Worm (Caenorhabditis elegans): ENCODE measurements around the gene atp-2.

The atp-2 gene

DNA sequence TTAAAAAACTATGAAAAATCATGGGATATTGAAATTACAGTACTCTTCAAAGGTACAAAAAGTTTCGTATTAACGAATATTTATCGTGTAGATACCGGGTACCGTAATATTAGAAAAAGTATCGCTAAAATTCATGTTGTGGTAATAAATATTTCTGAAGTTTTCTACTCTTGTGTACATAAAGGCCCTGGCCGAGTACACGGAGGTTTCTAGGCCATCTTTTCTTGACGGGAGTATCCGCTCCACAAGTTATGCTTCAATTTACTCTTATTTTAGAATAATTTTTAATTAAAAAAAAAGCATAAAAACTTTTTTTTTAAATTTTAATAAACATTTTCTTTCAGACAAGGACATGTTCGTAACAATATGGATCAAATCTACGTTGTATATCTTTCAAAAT, 4.9 kb downstream of the atp-2 start:
- TF ChIP-seq pha-4 (tag; optimal IDR thresholded peaks at IDR 0.05), result peak; percentile 68
- no peak for TF ChIP-seq ceh-16 (tag; optimal IDR thresholded peaks at IDR 0.05)
- no peak for TF ChIP-seq mdl-1 (tag; optimal IDR thresholded peaks at IDR 0.05)
- TF ChIP-seq ceh-82 (tag; optimal IDR thresholded peaks at IDR 0.05), result no peak

ce11 chrIII:5234312-5234711, 6.1 kb downstream of the atp-2 start, which contains the start of gene mrps-26:
TSS of gene mrps-26 (plus strand) at chrIII:5234612.
- TF ChIP-seq pqm-1 (tag; optimal IDR thresholded peaks at IDR 0.05) (no peak), ceh-16 (tag; optimal IDR thresholded peaks at IDR 0.05) (no peak), unc-62 (GFP tag; optimal IDR thresholded peaks at IDR 0.05) (no peak), lin-39 (tag; optimal IDR thresholded peaks at IDR 0.05) (no peak), mml-1 (tag; optimal IDR thresholded peaks at IDR 0.05) (no peak)

DNA sequence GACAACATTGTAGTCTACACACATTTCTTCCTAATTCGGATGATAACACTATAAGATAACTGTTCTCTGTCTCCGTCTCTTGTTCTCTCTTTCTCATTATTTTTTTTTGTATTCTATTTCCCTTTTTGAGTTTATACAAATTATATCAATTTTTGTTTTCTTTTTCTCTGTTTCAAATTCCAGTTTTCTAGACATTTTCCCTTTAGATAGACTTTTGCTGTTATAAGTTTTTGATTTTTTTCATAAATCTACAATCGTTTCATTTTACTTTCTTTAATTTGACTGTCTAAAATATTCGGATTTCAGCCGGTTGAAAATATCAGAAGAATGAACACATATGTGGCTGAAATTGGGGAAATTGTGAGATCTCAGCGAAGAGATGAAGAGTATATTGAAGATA, 7.9 kb downstream of the atp-2 start, which contains the start of gene prx-10:
Gene prx-10 (plus strand): TSS at position 301 of the 400 bp plus-strand sequence.
- TF ChIP-seq nhr-77 (tag; optimal IDR thresholded peaks at IDR 0.05), result no peak
- peak; percentile 24 for TF ChIP-seq elt-2 (tag; optimal IDR thresholded peaks at IDR 0.05)
- no peak for TF ChIP-seq lin-39 (tag; optimal IDR thresholded peaks at IDR 0.05)
- no peak for TF ChIP-seq fkh-2 (tag; optimal IDR thresholded peaks at IDR 0.05)
- TF ChIP-seq sea-2 (GFP tag; optimal IDR thresholded peaks at IDR 0.05), result no peak
- TF ChIP-seq mml-1 (tag; optimal IDR thresholded peaks at IDR 0.05), result no peak
- no peak for TF ChIP-seq eor-1 (tag; optimal IDR thresholded peaks at IDR 0.05)

DNA sequence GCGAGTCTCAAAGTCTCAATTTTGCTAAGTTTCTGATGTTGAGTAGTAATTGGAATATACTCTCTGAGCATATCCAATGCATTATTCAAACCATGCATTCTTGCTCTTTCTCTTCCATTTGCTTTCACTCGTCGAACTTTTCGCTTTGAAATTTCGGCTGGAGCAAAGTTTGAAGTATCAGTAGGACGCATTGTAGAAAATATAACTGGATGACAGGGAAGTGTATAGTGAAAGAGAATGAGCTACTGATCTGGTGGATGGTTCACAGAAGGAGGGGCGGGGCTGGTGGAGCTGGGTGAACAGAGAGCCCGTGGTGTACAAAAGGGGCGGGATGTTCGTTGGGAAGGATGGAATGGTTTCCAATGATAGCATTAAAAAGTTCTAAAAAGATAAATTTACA, 13.6 kb downstream of the atp-2 start:
- no peak for TF ChIP-seq daf-12 (tag; optimal IDR thresholded peaks at IDR 0.05)
- TF ChIP-seq R02D3.7 (tag; optimal IDR thresholded peaks at IDR 0.05), result no peak
- TF ChIP-seq ceh-82 (tag; optimal IDR thresholded peaks at IDR 0.05), result no peak
- no peak for TF ChIP-seq mml-1 (tag; optimal IDR thresholded peaks at IDR 0.05)
- no peak for TF ChIP-seq zag-1 (tag; optimal IDR thresholded peaks at IDR 0.05)
- no peak for TF ChIP-seq snpc-4 (tag; optimal IDR thresholded peaks at IDR 0.05)
- no peak for TF ChIP-seq ceh-9 (tag; optimal IDR thresholded peaks at IDR 0.05)
- TF ChIP-seq nhr-28 (tag; optimal IDR thresholded peaks at IDR 0.05), result no peak
- TF ChIP-seq ztf-4 (tag; optimal IDR thresholded peaks at IDR 0.05), result no peak
- TF ChIP-seq nhr-11 (tag; optimal IDR thresholded peaks at IDR 0.05), result no peak
- TF ChIP-seq ztf-11 (tag; optimal IDR thresholded peaks at IDR 0.05), result no peak
- no peak for TF ChIP-seq unc-39 (tag; optimal IDR thresholded peaks at IDR 0.05)
- no peak for TF ChIP-seq lin-39 (tag; optimal IDR thresholded peaks at IDR 0.05)
- no peak for TF ChIP-seq pha-4 (tag; optimal IDR thresholded peaks at IDR 0.05)
- TF ChIP-seq nhr-12 (tag; optimal IDR thresholded peaks at IDR 0.05), result no peak
- no peak for TF ChIP-seq jun-1 (tag; optimal IDR thresholded peaks at IDR 0.05)
- TF ChIP-seq ceh-28 (tag; optimal IDR thresholded peaks at IDR 0.05), result no peak
- TF ChIP-seq fkh-10 (GFP tag; optimal IDR thresholded peaks at IDR 0.05), result no peak
- no peak for TF ChIP-seq nhr-77 (tag; optimal IDR thresholded peaks at IDR 0.05)
- TF ChIP-seq fkh-2 (tag; optimal IDR thresholded peaks at IDR 0.05), result no peak

ce11 chrIII:5244539-5244938, 16.3 kb downstream of the atp-2 start, which contains the start of gene cnd-1:
TSS of gene cnd-1 (minus strand) at chrIII:5244639.
- TF ChIP-seq nhr-25 (tag; optimal IDR thresholded peaks at IDR 0.05) (no peak), unc-39 (tag; optimal IDR thresholded peaks at IDR 0.05) (no peak), lin-39 (tag; optimal IDR thresholded peaks at IDR 0.05) (no peak), elt-1 (tag; optimal IDR thresholded peaks at IDR 0.05) (no peak), daf-12 (tag; optimal IDR thresholded peaks at IDR 0.05) (no peak), egl-5 (tag; optimal IDR thresholded peaks at IDR 0.05) (no peak), ceh-16 (tag; optimal IDR thresholded peaks at IDR 0.05) (no peak), elt-3 (tag; optimal IDR thresholded peaks at IDR 0.05) (no peak), jun-1 (tag; optimal IDR thresholded peaks at IDR 0.05) (no peak), nhr-12 (tag; optimal IDR thresholded peaks at IDR 0.05) (no peak)

ce11 chrIII:5245067-5245466, 16.9 kb downstream of the atp-2 start:
- TF ChIP-seq ceh-28 (tag; optimal IDR thresholded peaks at IDR 0.05) (no peak), ama-1 (optimal IDR thresholded peaks at IDR 0.05) (no peak), nhr-77 (tag; optimal IDR thresholded peaks at IDR 0.05) (no peak), fkh-2 (tag; optimal IDR thresholded peaks at IDR 0.05) (no peak), skn-1 (tag; optimal IDR thresholded peaks at IDR 0.05) (no peak)
